Worm (Caenorhabditis elegans) whole organism, L1 larva: ENCODE measurements around the gene nars-2.

Source experiments
- F16B12.6 ChIP-seq: fragments of 150-350 bp; optimal IDR thresholded peaks from 2 replicates; lab custom pipeline; 2014; ENCODE audit warnings: missing biosample characterization, missing genetic modification characterization
- aly-2 ChIP-seq: fragments of 150-350 bp; optimal IDR thresholded peaks from 2 replicates; lab custom pipeline; 2014; ENCODE audit warnings: missing biosample characterization, missing genetic modification characterization
- blmp-1 ChIP-seq: fragments of 150-350 bp; optimal IDR thresholded peaks from 2 replicates; lab custom pipeline; 2014; ENCODE audit warnings: missing biosample characterization, missing genetic modification characterization
- ceh-63 ChIP-seq: fragments of 200-800 bp; sonication (Bioruptor generic); optimal IDR thresholded peaks from 2 replicates; lab custom pipeline; 2018; ENCODE audit warnings: mild to moderate bottlenecking, missing genetic modification characterization, missing compliant biosample characterization
- ceh-82 ChIP-seq, 3 experiments: fragments of 150-350 bp in 1 of 3; sonication (generic microtip) in 2 of 3; optimal IDR thresholded peaks; 2 replicates each; lab custom pipeline; 2014 to 2017; ENCODE audit warnings: missing biosample characterization in 3 of 3, missing genetic modification characterization in 3 of 3
- ces-1 ChIP-seq: fragments of 150-350 bp; optimal IDR thresholded peaks from 2 replicates; lab custom pipeline; 2014; ENCODE audit warnings: missing biosample characterization, missing genetic modification reagents, missing genetic modification characterization
- dsc-1 ChIP-seq: sonication (generic microtip); optimal IDR thresholded peaks from 2 replicates; lab custom pipeline; 2016; ENCODE audit warnings: mild to moderate bottlenecking, missing genetic modification characterization, missing compliant biosample characterization
- egl-27 ChIP-seq, 2 experiments: fragments of 150-350 bp in 1 of 2; sonication (generic microtip); optimal IDR thresholded peaks; 3 replicates each; lab custom pipeline; 2017 to 2018; ENCODE audit warnings: missing biosample characterization in 2 of 2, missing genetic modification characterization in 2 of 2, missing genetic modification reagents in 2 of 2
- elt-2 ChIP-seq: sonication (generic microtip); optimal IDR thresholded peaks from 2 replicates; lab custom pipeline; 2016; ENCODE audit warnings: missing genetic modification characterization, mild to moderate bottlenecking, inconsistent platforms, missing compliant biosample characterization, missing genetic modification reagents
- elt-3 ChIP-seq, 6 experiments: fragments of 150-350 bp in 1 of 6; sonication (generic microtip); optimal IDR thresholded peaks; 2 replicates each; lab custom pipeline; 2017 to 2018; ENCODE audit warnings: missing biosample characterization in 6 of 6, missing genetic modification characterization in 6 of 6, inconsistent platforms in 1 of 6
- fkh-10 ChIP-seq: sonication (generic microtip); optimal IDR thresholded peaks from 2 replicates; lab custom pipeline; 2017; ENCODE audit warnings: missing biosample characterization, missing genetic modification reagents, missing genetic modification characterization
- fkh-8 ChIP-seq: sonication (generic microtip); optimal IDR thresholded peaks from 2 replicates; lab custom pipeline; 2016; ENCODE audit warnings: mild to moderate bottlenecking, missing genetic modification characterization, missing compliant biosample characterization
- lin-13 ChIP-seq: fragments of 150-350 bp; optimal IDR thresholded peaks from 2 replicates; lab custom pipeline; 2014; ENCODE audit warnings: missing biosample characterization, missing genetic modification reagents, missing genetic modification characterization
- lin-14 ChIP-seq: fragments of 200-800 bp; sonication (Bioruptor generic); optimal IDR thresholded peaks from 2 replicates; lab custom pipeline; 2018; ENCODE audit warnings: mild to moderate bottlenecking, missing genetic modification characterization, moderate library complexity, missing compliant biosample characterization
- lin-15B ChIP-seq: fragments of 150-350 bp; sonication (generic microtip); optimal IDR thresholded peaks from 3 replicates; lab custom pipeline; 2014; ENCODE audit warnings: missing biosample characterization, missing genetic modification characterization
- lin-35 ChIP-seq, 2 experiments: fragments of 150-350 bp; optimal IDR thresholded peaks; 2 replicates each; lab custom pipeline; 2014; ENCODE audit warnings: missing biosample characterization in 2 of 2, missing genetic modification characterization in 2 of 2, missing genetic modification reagents in 2 of 2
- lsy-2 ChIP-seq, 2 experiments: fragments of 150-350 bp; optimal IDR thresholded peaks; 2 replicates each; lab custom pipeline; 2014; ENCODE audit warnings: missing biosample characterization in 2 of 2, missing genetic modification characterization in 2 of 2
- mab-9 ChIP-seq: fragments of 200-800 bp; sonication (Bioruptor generic); IDR thresholded peaks from 2 replicates; pipeline ENCODE4 v1.3.6; 2022; ENCODE audit warnings: missing genetic modification reagents, missing genetic modification characterization, missing compliant biosample characterization
- nhr-20 ChIP-seq: sonication (generic microtip); optimal IDR thresholded peaks from 2 replicates; lab custom pipeline; 2016; ENCODE audit warnings: mild to moderate bottlenecking, missing genetic modification characterization, missing compliant biosample characterization
- nhr-47 ChIP-seq: sonication (generic microtip); optimal IDR thresholded peaks from 2 replicates; lab custom pipeline; 2016; ENCODE audit warnings: mild to moderate bottlenecking, missing genetic modification characterization, moderate library complexity, missing compliant biosample characterization
- nhr-71 ChIP-seq: sonication (generic microtip); optimal IDR thresholded peaks from 2 replicates; lab custom pipeline; 2016; ENCODE audit warnings: mild to moderate bottlenecking, missing genetic modification characterization, moderate library complexity, missing compliant biosample characterization
- nhr-76 ChIP-seq: sonication (generic microtip); optimal IDR thresholded peaks from 2 replicates; lab custom pipeline; 2017; ENCODE audit warnings: missing biosample characterization, missing genetic modification characterization
- nhr-77 ChIP-seq: fragments of 150-350 bp; optimal IDR thresholded peaks from 2 replicates; lab custom pipeline; 2014; ENCODE audit warnings: missing biosample characterization, missing genetic modification characterization
- nhr-84 ChIP-seq: sonication (generic microtip); optimal IDR thresholded peaks from 2 replicates; lab custom pipeline; 2017; ENCODE audit warnings: missing biosample characterization, missing genetic modification characterization
- nhr-85 ChIP-seq: sonication (generic microtip); peaks from one replicate; lab custom pipeline; 2016; ENCODE audit warnings: missing genetic modification characterization, inconsistent platforms, missing compliant biosample characterization
- nhr-90 ChIP-seq: sonication (generic microtip); optimal IDR thresholded peaks from 2 replicates; lab custom pipeline; 2016; ENCODE audit warnings: mild to moderate bottlenecking, missing genetic modification characterization, missing compliant biosample characterization; ENCODE audit not compliant: poor library complexity
- rnt-1 ChIP-seq: sonication (generic microtip); optimal IDR thresholded peaks from 2 replicates; lab custom pipeline; 2016; ENCODE audit warnings: mild to moderate bottlenecking, missing genetic modification characterization, moderate library complexity, missing compliant biosample characterization
- snpc-4 ChIP-seq: fragments of 150-350 bp; optimal IDR thresholded peaks from 2 replicates; lab custom pipeline; 2014; ENCODE audit warnings: missing biosample characterization, missing genetic modification characterization
- snu-23 ChIP-seq: sonication (generic microtip); optimal IDR thresholded peaks from 2 replicates; lab custom pipeline; 2016; ENCODE audit warnings: missing genetic modification characterization, missing compliant biosample characterization
- sup-37 ChIP-seq: fragments of 200-800 bp; sonication (Bioruptor generic); optimal IDR thresholded peaks from 2 replicates; lab custom pipeline; 2018; ENCODE audit warnings: mild to moderate bottlenecking, missing genetic modification characterization, missing compliant biosample characterization
- swsn-7 ChIP-seq: sonication (generic microtip); optimal IDR thresholded peaks from 2 replicates; lab custom pipeline; 2016; ENCODE audit warnings: missing genetic modification characterization, missing compliant biosample characterization
- tlp-1 ChIP-seq: fragments of 150-350 bp; optimal IDR thresholded peaks from 2 replicates; lab custom pipeline; 2014; ENCODE audit warnings: missing biosample characterization, missing genetic modification characterization
- unc-62 ChIP-seq: fragments of 150-350 bp; optimal IDR thresholded peaks from 2 replicates; lab custom pipeline; 2014; ENCODE audit warnings: missing biosample characterization, missing genetic modification reagents, missing genetic modification characterization
- unc-98 ChIP-seq: fragments of 200-800 bp; sonication (Bioruptor generic); IDR thresholded peaks from 2 replicates; pipeline ENCODE4 v1.3.6; 2022; ENCODE audit warnings: missing genetic modification characterization, missing compliant biosample characterization
- xbp-1 ChIP-seq: sonication (generic microtip); optimal IDR thresholded peaks from 2 replicates; lab custom pipeline; 2016; ENCODE audit warnings: missing genetic modification characterization, missing compliant biosample characterization
- zip-4 ChIP-seq: fragments of 200-800 bp; sonication (Bioruptor generic); optimal IDR thresholded peaks from 2 replicates; lab custom pipeline; 2018; ENCODE audit warnings: mild to moderate bottlenecking, missing genetic modification characterization, moderate library complexity, missing compliant biosample characterization

Gene nars-2

DNA sequence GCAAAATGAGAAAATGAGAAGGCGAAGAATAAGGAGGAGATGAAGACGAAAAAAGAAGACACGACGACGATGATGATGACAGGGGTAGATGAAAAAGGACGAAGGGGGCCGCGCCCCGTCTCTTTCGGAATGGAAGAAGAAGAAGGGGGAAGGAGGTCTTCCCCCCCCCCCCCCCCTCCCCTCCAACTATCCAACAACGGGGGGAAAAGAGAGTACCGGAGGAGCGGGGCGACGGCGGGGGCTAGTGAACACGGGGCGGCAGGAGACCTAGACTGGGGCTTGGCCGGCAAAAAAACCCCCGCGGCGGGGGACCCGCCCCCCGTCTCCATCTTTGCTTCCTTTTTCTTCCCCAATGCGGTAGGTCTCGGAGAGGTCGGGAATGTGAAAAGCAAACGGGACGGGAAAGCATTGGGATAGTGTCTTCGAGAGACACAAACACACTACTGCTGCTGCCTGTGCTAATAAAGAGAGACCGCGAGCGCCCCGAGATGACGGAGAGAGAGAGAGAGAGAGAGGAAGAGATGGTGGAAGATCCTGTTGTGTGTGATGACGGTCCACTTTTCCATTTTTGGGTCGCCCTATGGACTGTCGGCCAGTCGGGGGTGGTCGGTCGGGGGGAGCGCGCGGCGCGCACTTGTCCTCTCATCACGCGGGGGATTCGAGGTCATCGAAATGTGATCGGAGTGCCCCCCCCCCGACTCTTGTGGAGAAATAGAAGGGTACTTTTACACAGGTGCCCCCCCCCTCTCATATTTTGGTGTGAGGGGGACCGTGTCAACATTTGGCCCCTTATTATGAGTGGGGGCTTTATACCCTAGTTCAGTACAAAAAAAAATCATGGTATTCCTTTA, 32.7 kb downstream of the nars-2 start (continued):
- TF ChIP-seq fkh-8 (tag; lab: Kevin White, UChicago) (no peak), lin-35 (GFP tag; optimal IDR thresholded peaks at IDR 0.05; lab: Kevin White, UChicago) (no peak), nhr-76 (no peak), ces-1 (no peak), F16B12.6 (tag; lab: Kevin White, UChicago) (no peak), dsc-1 (tag; lab: Kevin White, UChicago) (no peak)

DNA sequence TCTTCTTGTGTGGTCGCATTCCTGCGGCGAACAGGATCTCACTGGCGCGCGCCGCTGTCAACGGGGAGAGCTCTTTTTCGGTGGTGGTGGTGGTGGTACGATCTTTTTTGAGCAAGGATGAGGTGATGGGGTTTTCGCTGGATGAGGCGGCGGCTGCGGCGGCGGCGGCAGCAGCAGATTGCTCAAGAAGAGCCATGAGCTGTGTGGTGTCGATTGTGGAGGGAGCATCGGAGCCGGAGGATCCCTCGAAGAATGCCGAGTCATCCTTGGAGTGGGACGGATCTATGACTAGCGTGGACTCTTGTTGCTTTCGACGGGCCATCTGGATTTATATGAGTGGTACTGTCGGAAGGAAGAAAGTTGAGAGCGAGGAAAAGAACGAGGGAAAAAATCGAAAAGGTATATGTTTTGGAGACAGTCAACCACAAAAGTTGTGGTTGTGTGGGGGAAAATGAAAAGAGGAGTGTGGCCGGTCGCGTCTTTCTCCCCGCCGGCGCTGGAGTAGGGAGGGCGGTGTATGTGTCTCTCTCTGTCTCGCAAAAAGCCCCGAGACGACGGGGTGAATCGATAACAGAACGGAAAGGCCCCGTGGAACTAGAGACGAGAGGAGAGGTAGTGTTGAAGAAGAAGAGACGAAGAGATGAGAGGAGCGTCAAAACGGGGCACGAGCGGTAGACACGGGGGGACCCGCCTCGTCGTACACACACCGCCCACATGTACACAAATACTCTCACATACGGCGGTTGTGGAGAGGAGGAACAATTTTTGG, 33.9 kb downstream of the nars-2 start:
- TF ChIP-seq nhr-71 (peak; percentile 19), lin-14 (peak; percentile 53), ceh-82 (tag; optimal IDR thresholded peaks at IDR 0.05; lab: Kevin White, UChicago) (peak in 1 of 3 experiments; percentile 22), lsy-2 (tag; optimal IDR thresholded peaks at IDR 0.05; lab: Kevin White, UChicago) (peak in 1 of 2 experiments; percentile 1), elt-3 (tag; optimal IDR thresholded peaks at IDR 0.05; lab: Kevin White, UChicago) (no peak)
- TF ChIP-seq, all 84 proteins: peak for 4

DNA sequence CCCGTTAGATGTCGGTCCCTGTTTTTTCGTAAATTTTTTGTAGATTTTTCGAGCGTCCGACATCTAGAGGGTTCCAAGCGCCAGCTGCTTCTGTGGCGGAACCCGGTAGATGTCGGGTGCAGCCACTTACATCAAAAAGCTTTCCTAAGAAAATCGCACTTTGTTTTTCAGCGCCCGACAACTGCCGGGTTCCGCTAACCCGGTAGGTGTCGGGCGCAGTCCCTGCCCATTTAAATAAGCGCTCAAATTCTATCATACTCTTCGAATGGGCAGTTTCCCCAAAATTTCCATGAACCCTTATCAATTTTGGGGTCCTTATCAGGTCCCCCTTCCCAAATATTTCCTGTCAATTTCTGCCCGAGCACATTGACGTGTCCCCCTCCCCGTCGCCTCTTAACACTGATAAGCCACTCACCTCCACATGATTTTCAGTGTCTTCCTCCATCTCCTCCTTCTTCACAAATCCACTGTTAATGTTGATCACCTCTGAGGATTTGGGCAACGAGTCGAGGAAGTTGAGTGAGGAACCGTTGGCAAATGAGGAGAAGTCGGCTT, 35.1 kb downstream of the nars-2 start:
- TF ChIP-seq fkh-10 (GFP tag; lab: Kevin White, UChicago) (no peak), rnt-1 (no peak), elt-2 (tag; lab: Kevin White, UChicago) (peak; percentile 74)

DNA sequence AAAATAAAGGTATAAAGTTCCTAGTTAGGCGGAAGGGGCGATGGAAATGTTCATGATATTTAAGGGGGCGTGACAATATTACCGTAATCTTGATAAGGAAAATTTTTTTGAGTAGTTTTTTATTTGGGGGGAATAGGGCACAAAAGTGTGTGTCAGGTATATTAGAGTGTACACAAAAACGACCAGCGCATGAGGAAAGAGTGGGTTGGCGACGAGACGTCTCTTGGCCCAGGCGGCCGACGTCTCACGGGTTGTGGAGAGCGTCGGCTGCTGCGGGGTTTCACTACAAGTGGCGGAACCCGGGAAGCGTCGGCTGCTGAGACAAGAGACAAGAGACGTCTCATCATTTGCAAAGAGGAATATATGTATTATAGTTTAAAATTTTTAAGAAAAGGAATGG, 36.8 kb downstream of the nars-2 start:
- no peak for TF ChIP-seq egl-27 (tag; optimal IDR thresholded peaks at IDR 0.05; lab: Kevin White, UChicago)
- peak; percentile 25 for TF ChIP-seq xbp-1 (tag; lab: Kevin White, UChicago)
- TF ChIP-seq aly-2 (tag; lab: Kevin White, UChicago) = peak; percentile 3
- TF ChIP-seq nhr-20 (tag; lab: Kevin White, UChicago) = peak; percentile 25
- TF ChIP-seq fkh-10 (GFP tag; lab: Kevin White, UChicago) = no peak
- TF ChIP-seq mab-9 = peak; percentile 42; the same call in 1 of the 2 replicates
- TF ChIP-seq unc-98 (GFP tag; lab: Robert Waterston, UW) = no peak
- TF ChIP-seq nhr-47 (tag; lab: Kevin White, UChicago) = peak; percentile 46
- no peak for TF ChIP-seq nhr-84
- TF ChIP-seq nhr-71 = peak; percentile 48
- TF ChIP-seq rnt-1 = peak; percentile 29
- TF ChIP-seq ceh-63 (GFP tag; lab: Kevin White, UChicago) = no peak
- peak; percentile 48 for TF ChIP-seq swsn-7
- peak; percentile 10 for TF ChIP-seq lin-15B (tag; lab: Kevin White, UChicago)
- TF ChIP-seq lin-14 = peak; percentile 53
- TF ChIP-seq tlp-1 (tag; lab: Kevin White, UChicago) = no peak
- TF ChIP-seq ceh-82 (tag; optimal IDR thresholded peaks at IDR 0.05; lab: Kevin White, UChicago) = peak in 2 of 3 experiments; percentile 4 to 16
- no peak for TF ChIP-seq blmp-1 (tag; lab: Kevin White, UChicago)
- peak; percentile 98 for TF ChIP-seq snpc-4 (tag; lab: Kevin White, UChicago)
- TF ChIP-seq elt-2 (tag; lab: Kevin White, UChicago) = peak; percentile 51
- TF ChIP-seq zip-4 (GFP tag; lab: Kevin White, UChicago) = peak; percentile 19
- TF ChIP-seq sup-37 (GFP tag; lab: Kevin White, UChicago) = peak; percentile 16
- peak; percentile 44 for TF ChIP-seq snu-23 (GFP tag; lab: Kevin White, UChicago)
- peak; percentile 59 for TF ChIP-seq nhr-85
- peak in 1 of 6 experiments; percentile 5 for TF ChIP-seq elt-3 (tag; optimal IDR thresholded peaks at IDR 0.05; lab: Kevin White, UChicago)
- no peak for TF ChIP-seq unc-62
- peak; percentile 63 for TF ChIP-seq nhr-77 (tag; lab: Kevin White, UChicago)
- peak; percentile 61 for TF ChIP-seq nhr-90 (tag; lab: Kevin White, UChicago)
- peak; percentile 93 for TF ChIP-seq lin-13 (GFP tag; lab: Kevin White, UChicago)
- TF ChIP-seq lin-35 (GFP tag; optimal IDR thresholded peaks at IDR 0.05; lab: Kevin White, UChicago) = peak in 1 of 2 experiments; percentile 43
